Worm (Caenorhabditis elegans) whole organism, L3 larva: ENCODE results near the gene lfi-1.
A peak's percentile ranks its signal among the peaks of the same experiment; 100 is the strongest.

Source experiments
- aly-2 ChIP-seq: fragments of 150-350 bp; optimal IDR thresholded peaks from 2 replicates; lab custom pipeline; 2014; ENCODE audit warnings: missing biosample characterization, missing genetic modification characterization
- ceh-16 ChIP-seq: sonication (generic microtip); optimal IDR thresholded peaks from 2 replicates; lab custom pipeline; 2017; ENCODE audit warnings: missing biosample characterization, missing genetic modification characterization
- ceh-28 ChIP-seq: fragments of 150-350 bp; optimal IDR thresholded peaks from 2 replicates; lab custom pipeline; 2014; ENCODE audit warnings: missing biosample characterization, missing genetic modification reagents, missing genetic modification characterization
- ceh-82 ChIP-seq: fragments of 150-350 bp; optimal IDR thresholded peaks from 2 replicates; lab custom pipeline; 2014; ENCODE audit warnings: missing biosample characterization, missing genetic modification characterization
- ceh-9 ChIP-seq: sonication (generic microtip); optimal IDR thresholded peaks from 2 replicates; lab custom pipeline; 2018; ENCODE audit warnings: missing biosample characterization, missing genetic modification characterization
- daf-12 ChIP-seq: fragments of 150-350 bp; optimal IDR thresholded peaks from 2 replicates; lab custom pipeline; 2014; ENCODE audit warnings: missing biosample characterization, missing genetic modification reagents, missing genetic modification characterization
- egl-27 ChIP-seq: sonication (generic microtip); optimal IDR thresholded peaks from 4 replicates; lab custom pipeline; 2017; ENCODE audit warnings: missing biosample characterization, missing genetic modification reagents, missing genetic modification characterization
- elt-1 ChIP-seq: fragments of 150-350 bp; optimal IDR thresholded peaks from 2 replicates; lab custom pipeline; 2014; ENCODE audit warnings: missing biosample characterization, missing genetic modification characterization
- elt-2 ChIP-seq: sonication (generic microtip); optimal IDR thresholded peaks from 2 replicates; lab custom pipeline; 2016; ENCODE audit warnings: missing genetic modification reagents, mild to moderate bottlenecking, missing genetic modification characterization, missing compliant biosample characterization
- eor-1 ChIP-seq, 2 experiments: fragments of 150-350 bp; optimal IDR thresholded peaks; 2 replicates each; lab custom pipeline; 2014 to 2018; ENCODE audit warnings: missing biosample characterization in 2 of 2, missing genetic modification characterization in 2 of 2
- fkh-10 ChIP-seq: sonication (generic microtip); optimal IDR thresholded peaks from 2 replicates; lab custom pipeline; 2017; ENCODE audit warnings: missing biosample characterization, missing genetic modification reagents, missing genetic modification characterization
- fkh-2 ChIP-seq: fragments of 150-350 bp; optimal IDR thresholded peaks from 2 replicates; lab custom pipeline; 2014; ENCODE audit warnings: missing biosample characterization, missing genetic modification reagents, missing genetic modification characterization
- fos-1 ChIP-seq: fragments of 150-350 bp; optimal IDR thresholded peaks from 2 replicates; lab custom pipeline; 2014; ENCODE audit warnings: missing biosample characterization, missing genetic modification characterization
- hmg-11 ChIP-seq: sonication (generic microtip); optimal IDR thresholded peaks from 2 replicates; lab custom pipeline; 2016; ENCODE audit warnings: missing genetic modification characterization, missing compliant biosample characterization
- lin-39 ChIP-seq: fragments of 150-350 bp; optimal IDR thresholded peaks from 2 replicates; lab custom pipeline; 2018; ENCODE audit warnings: missing biosample characterization, missing genetic modification reagents, missing genetic modification characterization
- lsy-12 ChIP-seq: sonication (generic microtip); optimal IDR thresholded peaks from 2 replicates; lab custom pipeline; 2016; ENCODE audit warnings: mild to moderate bottlenecking, missing genetic modification characterization, missing compliant biosample characterization
- mdl-1 ChIP-seq: fragments of 150-350 bp; optimal IDR thresholded peaks from 2 replicates; lab custom pipeline; 2014; ENCODE audit warnings: missing biosample characterization, missing genetic modification characterization
- nfya-1 ChIP-seq: sonication (generic microtip); optimal IDR thresholded peaks from 2 replicates; lab custom pipeline; 2017; ENCODE audit warnings: missing genetic modification characterization, mild to moderate bottlenecking, missing compliant biosample characterization, antibody characterized with exemption, moderate library complexity; ENCODE audit not compliant: insufficient read depth
- nhr-11 ChIP-seq: fragments of 150-350 bp; optimal IDR thresholded peaks from 2 replicates; lab custom pipeline; 2014; ENCODE audit warnings: missing biosample characterization, missing genetic modification characterization
- nhr-12 ChIP-seq: fragments of 150-350 bp; optimal IDR thresholded peaks from 2 replicates; lab custom pipeline; 2014; ENCODE audit warnings: missing biosample characterization, missing genetic modification characterization
- nhr-23 ChIP-seq: fragments of 150-350 bp; optimal IDR thresholded peaks from 2 replicates; lab custom pipeline; 2014; ENCODE audit warnings: missing biosample characterization, missing genetic modification reagents, missing genetic modification characterization
- nhr-28 ChIP-seq: fragments of 150-350 bp; optimal IDR thresholded peaks from 2 replicates; lab custom pipeline; 2014; ENCODE audit warnings: missing biosample characterization, missing genetic modification characterization
- nhr-76 ChIP-seq: fragments of 150-350 bp; sonication (generic microtip); optimal IDR thresholded peaks from 5 replicates; lab custom pipeline; 2014; ENCODE audit warnings: missing biosample characterization, missing genetic modification characterization
- nhr-77 ChIP-seq: fragments of 150-350 bp; optimal IDR thresholded peaks from 2 replicates; lab custom pipeline; 2014; ENCODE audit warnings: missing biosample characterization, missing genetic modification characterization
- pha-4 ChIP-seq: fragments of 150-350 bp; optimal IDR thresholded peaks from 2 replicates; lab custom pipeline; 2014; ENCODE audit warnings: missing biosample characterization, missing genetic modification reagents, missing genetic modification characterization
- pqm-1 ChIP-seq: fragments of 150-350 bp; optimal IDR thresholded peaks from 2 replicates; lab custom pipeline; 2017; ENCODE audit warnings: missing biosample characterization, missing genetic modification characterization, inconsistent platforms
- sea-2 ChIP-seq: fragments of 150-350 bp; sonication (generic microtip); optimal IDR thresholded peaks from 4 replicates; lab custom pipeline; 2014; ENCODE audit warnings: missing biosample characterization, missing genetic modification reagents, missing genetic modification characterization
- skn-1 ChIP-seq: fragments of 150-350 bp; optimal IDR thresholded peaks from 2 replicates; lab custom pipeline; 2014; ENCODE audit warnings: missing biosample characterization, missing genetic modification characterization
- snpc-4 ChIP-seq: fragments of 150-350 bp; optimal IDR thresholded peaks from 2 replicates; lab custom pipeline; 2014; ENCODE audit warnings: missing biosample characterization, missing genetic modification characterization
- tbx-2 ChIP-seq: sonication (generic microtip); optimal IDR thresholded peaks from 2 replicates; lab custom pipeline; 2016; ENCODE audit warnings: mild to moderate bottlenecking, missing genetic modification characterization, missing compliant biosample characterization
- unc-62 ChIP-seq: fragments of 150-350 bp; sonication (generic microtip); optimal IDR thresholded peaks from 4 replicates; lab custom pipeline; 2014; ENCODE audit warnings: missing biosample characterization, missing genetic modification reagents, missing genetic modification characterization
- zag-1 ChIP-seq: fragments of 150-350 bp; optimal IDR thresholded peaks from 2 replicates; lab custom pipeline; 2014; ENCODE audit warnings: missing biosample characterization, missing genetic modification characterization
- ztf-11 ChIP-seq: fragments of 150-350 bp; optimal IDR thresholded peaks from 2 replicates; lab custom pipeline; 2014; ENCODE audit warnings: missing biosample characterization, missing genetic modification characterization

The lfi-1 gene

ce11 chrX:4979060-4979459 is 2.4 kb downstream of the lfi-1 start:
- peak; percentile 35 for TF ChIP-seq elt-2
- no peak for TF ChIP-seq ceh-16 (tag; lab: Kevin White, UChicago)
- TF ChIP-seq, all 47 proteins: peak for 1

- TF ChIP-seq hmg-11 (tag; lab: Kevin White, UChicago), result peak; percentile 24
- TF ChIP-seq nfya-1 (tag; lab: Kevin White, UChicago), result peak; percentile 61
- no peak for TF ChIP-seq snpc-4 (tag; lab: Kevin White, UChicago)
- peak; percentile 35 for TF ChIP-seq unc-62 (GFP tag; lab: Kevin White, UChicago)
These were observed 4.4 kb downstream of the lfi-1 start for ce11 chrX:4981059-4981458.

ce11 chrX:4981579-4981978 is 4.9 kb downstream of the lfi-1 start:
- TF ChIP-seq ceh-16 (tag; lab: Kevin White, UChicago) (no peak), aly-2 (no peak), elt-2 (peak; percentile 56), pqm-1 (tag; lab: Kevin White, UChicago) (peak; percentile 32), ztf-11 (tag; lab: Kevin White, UChicago) (no peak)

- TF ChIP-seq aly-2, result no peak
- peak; percentile 89 for TF ChIP-seq lin-39 (tag; lab: Kevin White, UChicago)
- peak; percentile 42 for TF ChIP-seq nhr-11 (tag; lab: Kevin White, UChicago)
- no peak for TF ChIP-seq nhr-12 (tag; lab: Kevin White, UChicago)
- no peak for TF ChIP-seq pqm-1 (tag; lab: Kevin White, UChicago)
- no peak for TF ChIP-seq egl-27
- no peak for TF ChIP-seq elt-1 (tag; lab: Kevin White, UChicago)
- no peak for TF ChIP-seq nhr-76
- TF ChIP-seq ceh-9 (tag; lab: Kevin White, UChicago), result no peak
- TF ChIP-seq ceh-82, result no peak
- peak; percentile 37 for TF ChIP-seq hmg-11 (tag; lab: Kevin White, UChicago)
- TF ChIP-seq nfya-1 (tag; lab: Kevin White, UChicago), result peak; percentile 67
- no peak for TF ChIP-seq eor-1 (tag; optimal IDR thresholded peaks at IDR 0.05; lab: Kevin White, UChicago)
- no peak for TF ChIP-seq daf-12
- TF ChIP-seq zag-1 (tag; lab: Kevin White, UChicago), result peak; percentile 63
- no peak for TF ChIP-seq nhr-23
- no peak for TF ChIP-seq fos-1
- TF ChIP-seq ceh-16 (tag; lab: Kevin White, UChicago), result no peak
- TF ChIP-seq sea-2 (GFP tag; lab: Kevin White, UChicago), result no peak
- TF ChIP-seq fkh-10 (GFP tag; lab: Kevin White, UChicago), result no peak
- TF ChIP-seq nhr-77 (tag; lab: Kevin White, UChicago), result no peak
- TF ChIP-seq ceh-28 (tag; lab: Kevin White, UChicago), result peak; percentile 9
- no peak for TF ChIP-seq mdl-1 (tag; lab: Kevin White, UChicago)
- TF ChIP-seq lsy-12 (tag; lab: Kevin White, UChicago), result no peak
- no peak for TF ChIP-seq pha-4 (tag; lab: Kevin White, UChicago)
- peak; percentile 39 for TF ChIP-seq tbx-2 (tag; lab: Kevin White, UChicago)
- TF ChIP-seq fkh-2 (tag; lab: Kevin White, UChicago), result no peak
These were observed 5.5 kb downstream of the lfi-1 start for ce11 chrX:4982009-4982625.

- TF ChIP-seq skn-1 (tag; lab: Kevin White, UChicago) (no peak), eor-1 (tag; optimal IDR thresholded peaks at IDR 0.05; lab: Kevin White, UChicago) (no peak), nhr-28 (no peak), pqm-1 (tag; lab: Kevin White, UChicago) (no peak), fkh-10 (GFP tag; lab: Kevin White, UChicago) (no peak), ztf-11 (tag; lab: Kevin White, UChicago) (no peak), aly-2 (no peak)
- TF ChIP-seq, all 47 proteins: peak for 0
These were observed 9.7 kb downstream of the lfi-1 start for ce11 chrX:4986354-4986753.
